Worm (Caenorhabditis elegans) whole organism, L3 larva: Measurements from ENCODE around the gene F22E5.6.
"Not testable (repeated sequence)": the region's sequence is repeated elsewhere in the genome, so short reads cannot be mapped to it uniquely, and the experiment has no call there.

Experiments
- R02D3.7 ChIP-seq: fragments of 150-350 bp; optimal IDR thresholded peaks from 2 replicates; lab custom pipeline; 2014; ENCODE audit warnings: missing biosample characterization, missing genetic modification characterization
- ZK546.5 ChIP-seq: sonication (generic microtip); optimal IDR thresholded peaks from 2 replicates; lab custom pipeline; 2017; ENCODE audit warnings: missing biosample characterization, missing genetic modification characterization
- aly-2 ChIP-seq: fragments of 150-350 bp; optimal IDR thresholded peaks from 2 replicates; lab custom pipeline; 2014; ENCODE audit warnings: missing biosample characterization, missing genetic modification characterization
- ama-1 ChIP-seq: fragments of 150-350 bp; optimal IDR thresholded peaks from 2 replicates; lab custom pipeline; 2018
- ceh-16 ChIP-seq: sonication (generic microtip); optimal IDR thresholded peaks from 2 replicates; lab custom pipeline; 2017; ENCODE audit warnings: missing biosample characterization, missing genetic modification characterization
- ceh-28 ChIP-seq: fragments of 150-350 bp; optimal IDR thresholded peaks from 2 replicates; lab custom pipeline; 2014; ENCODE audit warnings: missing biosample characterization, missing genetic modification reagents, missing genetic modification characterization
- ceh-82 ChIP-seq: fragments of 150-350 bp; optimal IDR thresholded peaks from 2 replicates; lab custom pipeline; 2014; ENCODE audit warnings: missing biosample characterization, missing genetic modification characterization
- egl-27 ChIP-seq: sonication (generic microtip); optimal IDR thresholded peaks from 4 replicates; lab custom pipeline; 2017; ENCODE audit warnings: missing biosample characterization, missing genetic modification reagents, missing genetic modification characterization
- egl-5 ChIP-seq: fragments of 150-350 bp; optimal IDR thresholded peaks from 2 replicates; lab custom pipeline; 2017; ENCODE audit warnings: missing biosample characterization, missing genetic modification reagents, missing genetic modification characterization, inconsistent platforms
- elt-1 ChIP-seq: fragments of 150-350 bp; optimal IDR thresholded peaks from 2 replicates; lab custom pipeline; 2014; ENCODE audit warnings: missing biosample characterization, missing genetic modification characterization
- elt-2 ChIP-seq: sonication (generic microtip); optimal IDR thresholded peaks from 2 replicates; lab custom pipeline; 2016; ENCODE audit warnings: missing genetic modification reagents, mild to moderate bottlenecking, missing genetic modification characterization, missing compliant biosample characterization
- elt-3 ChIP-seq, 3 experiments: fragments of 150-350 bp in 1 of 3; sonication (generic microtip) in 2 of 3; optimal IDR thresholded peaks; 2 replicates in 2 of 3; 4 replicates in 1 of 3; lab custom pipeline; 2014 to 2017; ENCODE audit warnings: missing biosample characterization in 3 of 3, missing genetic modification characterization in 3 of 3
- eor-1 ChIP-seq, 2 experiments: fragments of 150-350 bp; optimal IDR thresholded peaks; 2 replicates each; lab custom pipeline; 2014 to 2018; ENCODE audit warnings: missing biosample characterization in 2 of 2, missing genetic modification characterization in 2 of 2
- fkh-2 ChIP-seq: fragments of 150-350 bp; optimal IDR thresholded peaks from 2 replicates; lab custom pipeline; 2014; ENCODE audit warnings: missing biosample characterization, missing genetic modification reagents, missing genetic modification characterization
- fos-1 ChIP-seq: fragments of 150-350 bp; optimal IDR thresholded peaks from 2 replicates; lab custom pipeline; 2014; ENCODE audit warnings: missing biosample characterization, missing genetic modification characterization
- hmg-11 ChIP-seq: sonication (generic microtip); optimal IDR thresholded peaks from 2 replicates; lab custom pipeline; 2016; ENCODE audit warnings: missing genetic modification characterization, missing compliant biosample characterization
- jun-1 ChIP-seq: fragments of 150-350 bp; optimal IDR thresholded peaks from 2 replicates; lab custom pipeline; 2014; ENCODE audit warnings: missing biosample characterization, missing genetic modification reagents, missing genetic modification characterization
- lin-15B ChIP-seq: fragments of 150-350 bp; optimal IDR thresholded peaks from 2 replicates; lab custom pipeline; 2014; ENCODE audit warnings: missing biosample characterization, missing genetic modification characterization
- lin-39 ChIP-seq: fragments of 150-350 bp; optimal IDR thresholded peaks from 2 replicates; lab custom pipeline; 2018; ENCODE audit warnings: missing biosample characterization, missing genetic modification reagents, missing genetic modification characterization
- mml-1 ChIP-seq: fragments of 150-350 bp; sonication (generic microtip); optimal IDR thresholded peaks from 3 replicates; lab custom pipeline; 2014; ENCODE audit warnings: missing biosample characterization, missing genetic modification characterization
- nfya-1 ChIP-seq: sonication (generic microtip); optimal IDR thresholded peaks from 2 replicates; lab custom pipeline; 2017; ENCODE audit warnings: missing genetic modification characterization, mild to moderate bottlenecking, missing compliant biosample characterization, antibody characterized with exemption, moderate library complexity; ENCODE audit not compliant: insufficient read depth
- nhr-11 ChIP-seq: fragments of 150-350 bp; optimal IDR thresholded peaks from 2 replicates; lab custom pipeline; 2014; ENCODE audit warnings: missing biosample characterization, missing genetic modification characterization
- nhr-12 ChIP-seq: fragments of 150-350 bp; optimal IDR thresholded peaks from 2 replicates; lab custom pipeline; 2014; ENCODE audit warnings: missing biosample characterization, missing genetic modification characterization
- nhr-23 ChIP-seq: fragments of 150-350 bp; optimal IDR thresholded peaks from 2 replicates; lab custom pipeline; 2014; ENCODE audit warnings: missing biosample characterization, missing genetic modification reagents, missing genetic modification characterization
- nhr-237 ChIP-seq: fragments of 150-350 bp; optimal IDR thresholded peaks from 2 replicates; lab custom pipeline; 2014; ENCODE audit warnings: missing biosample characterization, missing genetic modification characterization
- nhr-25 ChIP-seq: sonication (generic microtip); optimal IDR thresholded peaks from 2 replicates; lab custom pipeline; 2017; ENCODE audit warnings: missing biosample characterization, missing genetic modification characterization
- nhr-43 ChIP-seq: sonication (generic microtip); optimal IDR thresholded peaks from 2 replicates; lab custom pipeline; 2016; ENCODE audit warnings: mild to moderate bottlenecking, missing genetic modification characterization, missing compliant biosample characterization; ENCODE audit not compliant: poor library complexity, severe bottlenecking
- nhr-67 ChIP-seq: fragments of 150-350 bp; optimal IDR thresholded peaks from 2 replicates; lab custom pipeline; 2014; ENCODE audit warnings: missing biosample characterization, missing genetic modification characterization
- nhr-76 ChIP-seq: fragments of 150-350 bp; sonication (generic microtip); optimal IDR thresholded peaks from 5 replicates; lab custom pipeline; 2014; ENCODE audit warnings: missing biosample characterization, missing genetic modification characterization
- nhr-77 ChIP-seq: fragments of 150-350 bp; optimal IDR thresholded peaks from 2 replicates; lab custom pipeline; 2014; ENCODE audit warnings: missing biosample characterization, missing genetic modification characterization
- pha-4 ChIP-seq: fragments of 150-350 bp; optimal IDR thresholded peaks from 2 replicates; lab custom pipeline; 2014; ENCODE audit warnings: missing biosample characterization, missing genetic modification reagents, missing genetic modification characterization
- sea-2 ChIP-seq: fragments of 150-350 bp; sonication (generic microtip); optimal IDR thresholded peaks from 4 replicates; lab custom pipeline; 2014; ENCODE audit warnings: missing biosample characterization, missing genetic modification reagents, missing genetic modification characterization
- skn-1 ChIP-seq: fragments of 150-350 bp; optimal IDR thresholded peaks from 2 replicates; lab custom pipeline; 2014; ENCODE audit warnings: missing biosample characterization, missing genetic modification characterization
- snpc-4 ChIP-seq: fragments of 150-350 bp; optimal IDR thresholded peaks from 2 replicates; lab custom pipeline; 2014; ENCODE audit warnings: missing biosample characterization, missing genetic modification characterization
- tbx-2 ChIP-seq: sonication (generic microtip); optimal IDR thresholded peaks from 2 replicates; lab custom pipeline; 2016; ENCODE audit warnings: mild to moderate bottlenecking, missing genetic modification characterization, missing compliant biosample characterization
- unc-39 ChIP-seq: sonication (generic microtip); optimal IDR thresholded peaks from 4 replicates; lab custom pipeline; 2017; ENCODE audit warnings: missing biosample characterization, missing genetic modification characterization
- unc-62 ChIP-seq: fragments of 150-350 bp; sonication (generic microtip); optimal IDR thresholded peaks from 4 replicates; lab custom pipeline; 2014; ENCODE audit warnings: missing biosample characterization, missing genetic modification reagents, missing genetic modification characterization
- zag-1 ChIP-seq: fragments of 150-350 bp; optimal IDR thresholded peaks from 2 replicates; lab custom pipeline; 2014; ENCODE audit warnings: missing biosample characterization, missing genetic modification characterization
- ztf-11 ChIP-seq: fragments of 150-350 bp; optimal IDR thresholded peaks from 2 replicates; lab custom pipeline; 2014; ENCODE audit warnings: missing biosample characterization, missing genetic modification characterization
- ztf-4 ChIP-seq: fragments of 150-350 bp; optimal IDR thresholded peaks from 2 replicates; lab custom pipeline; 2014; ENCODE audit warnings: missing biosample characterization, missing genetic modification characterization

F22E5.6 gene

ce11 chrII:2684783-2685182, 35.1 kb downstream of the F22E5.6 start:
- TF ChIP-seq elt-3 (tag; optimal IDR thresholded peaks at IDR 0.05; lab: Kevin White, UChicago) (no peak), lin-39 (no peak), skn-1 (tag; lab: Kevin White, UChicago) (no peak), ztf-11 (no peak), elt-2 (tag; lab: Kevin White, UChicago) (no peak), nhr-23 (tag; lab: Kevin White, UChicago) (no peak), fos-1 (no peak), ZK546.5 (tag; lab: Kevin White, UChicago) (no peak), nhr-43 (tag; lab: Kevin White, UChicago) (no peak), nhr-12 (tag; lab: Kevin White, UChicago) (no peak), aly-2 (tag; lab: Kevin White, UChicago) (no peak), nhr-25 (tag; lab: Kevin White, UChicago) (no peak), pha-4 (tag; lab: Kevin White, UChicago) (no peak), eor-1 (tag; optimal IDR thresholded peaks at IDR 0.05; lab: Kevin White, UChicago) (no peak), mml-1 (tag; lab: Kevin White, UChicago) (no peak), egl-27 (no peak), tbx-2 (tag; lab: Kevin White, UChicago) (no peak), jun-1 (tag; lab: Kevin White, UChicago) (no peak), nhr-67 (tag; lab: Kevin White, UChicago) (no peak), ceh-28 (tag; lab: Kevin White, UChicago) (no peak)

- no peak for TF ChIP-seq fkh-2 (tag; lab: Kevin White, UChicago)
- TF ChIP-seq hmg-11, result no peak
- TF ChIP-seq egl-27, result no peak
- no peak for TF ChIP-seq sea-2 (GFP tag; lab: Kevin White, UChicago)
- no peak for TF ChIP-seq eor-1 (tag; optimal IDR thresholded peaks at IDR 0.05; lab: Kevin White, UChicago)
- no peak for TF ChIP-seq ceh-16
- no peak for TF ChIP-seq elt-1 (tag; lab: Kevin White, UChicago)
- no peak for TF ChIP-seq nhr-23 (tag; lab: Kevin White, UChicago)
- TF ChIP-seq ama-1, result no peak
- TF ChIP-seq zag-1 (tag; lab: Kevin White, UChicago), result no peak
- no peak for TF ChIP-seq nfya-1 (tag; lab: Kevin White, UChicago)
- TF ChIP-seq, all 47 proteins: peak for 0
Measured at ce11 chrII:2686985-2687675, 37.5 kb downstream of the F22E5.6 start, which contains the start of the genes sup-9 and nspf-1. sup-9 (minus strand) TSS chrII:2687027. nspf-1 (plus strand) TSS chrII:2687625.

ce11 chrII:2688616-2689015, 39.0 kb downstream of the F22E5.6 start, which contains the start of gene nspf-2:
nspf-2 (plus strand) TSS chrII:2688916.
- not testable (repeated sequence) for TF ChIP-seq R02D3.7 (tag; lab: Kevin White, UChicago); ceh-82; nfya-1 (tag; lab: Kevin White, UChicago)

- TF ChIP-seq nhr-237 (tag; lab: Kevin White, UChicago), result no peak
- TF ChIP-seq snpc-4 (tag; lab: Kevin White, UChicago), result no peak
- TF ChIP-seq unc-62, result no peak
- no peak for TF ChIP-seq zag-1 (tag; lab: Kevin White, UChicago)
- no peak for TF ChIP-seq fos-1
- no peak for TF ChIP-seq mml-1 (tag; lab: Kevin White, UChicago)
- no peak for TF ChIP-seq ceh-82
- no peak for TF ChIP-seq nhr-23 (tag; lab: Kevin White, UChicago)
- TF ChIP-seq skn-1 (tag; lab: Kevin White, UChicago), result no peak
Measured at ce11 chrII:2690080-2690479, 40.4 kb downstream of the F22E5.6 start, which contains the start of gene nspf-3. nspf-3 (minus strand) TSS chrII:2690180.

ce11 chrII:2692476-2692875, 42.8 kb downstream of the F22E5.6 start, which contains the start of gene set-11:
set-11 (minus strand) TSS chrII:2692576.
- no peak for TF ChIP-seq nhr-76
- no peak for TF ChIP-seq nhr-23 (tag; lab: Kevin White, UChicago)
- TF ChIP-seq nhr-67 (tag; lab: Kevin White, UChicago), result no peak
- no peak for TF ChIP-seq unc-39 (tag; lab: Kevin White, UChicago)
- no peak for TF ChIP-seq nhr-11 (tag; lab: Kevin White, UChicago)
- no peak for TF ChIP-seq elt-3 (tag; optimal IDR thresholded peaks at IDR 0.05; lab: Kevin White, UChicago)
- TF ChIP-seq egl-27, result no peak
- no peak for TF ChIP-seq nhr-77 (tag; lab: Kevin White, UChicago)
- no peak for TF ChIP-seq elt-1 (tag; lab: Kevin White, UChicago)
- TF ChIP-seq ama-1, result no peak
- no peak for TF ChIP-seq zag-1 (tag; lab: Kevin White, UChicago)
- TF ChIP-seq aly-2 (tag; lab: Kevin White, UChicago), result no peak
- TF ChIP-seq ztf-4 (tag; lab: Kevin White, UChicago), result no peak
- no peak for TF ChIP-seq egl-5 (tag; lab: Kevin White, UChicago)
- no peak for TF ChIP-seq pha-4 (tag; lab: Kevin White, UChicago)
- TF ChIP-seq lin-15B, result no peak
- TF ChIP-seq nhr-237 (tag; lab: Kevin White, UChicago), result no peak
- TF ChIP-seq eor-1 (tag; optimal IDR thresholded peaks at IDR 0.05; lab: Kevin White, UChicago), result no peak
